Worm (Caenorhabditis elegans) whole organism, L4 larva: Measurements from ENCODE around the gene clec-57.

ENCODE experiments used
- F26F4.8 ChIP-seq: fragments of 200-800 bp; sonication (Bioruptor generic); conservative IDR thresholded peaks from 2 replicates; pipeline ENCODE4 v1.3.6; 2022; ENCODE audit warnings: missing genetic modification characterization, missing compliant biosample characterization
- ceh-28 ChIP-seq: fragments of 150-350 bp; optimal IDR thresholded peaks from 2 replicates; lab custom pipeline; 2014; ENCODE audit warnings: missing biosample characterization, missing genetic modification reagents, missing genetic modification characterization
- madf-9 ChIP-seq: fragments of 200-800 bp; sonication (Bioruptor generic); conservative IDR thresholded peaks from 2 replicates; pipeline ENCODE4 v1.3.6; 2022; ENCODE audit warnings: missing genetic modification reagents, missing genetic modification characterization, missing compliant biosample characterization
- skn-1 ChIP-seq: fragments of 150-350 bp; optimal IDR thresholded peaks from 2 replicates; lab custom pipeline; 2014; ENCODE audit warnings: missing biosample characterization, missing genetic modification characterization
- snpc-4 ChIP-seq: fragments of 150-350 bp; optimal IDR thresholded peaks from 2 replicates; lab custom pipeline; 2014; ENCODE audit warnings: missing biosample characterization, missing genetic modification characterization

DNA sequence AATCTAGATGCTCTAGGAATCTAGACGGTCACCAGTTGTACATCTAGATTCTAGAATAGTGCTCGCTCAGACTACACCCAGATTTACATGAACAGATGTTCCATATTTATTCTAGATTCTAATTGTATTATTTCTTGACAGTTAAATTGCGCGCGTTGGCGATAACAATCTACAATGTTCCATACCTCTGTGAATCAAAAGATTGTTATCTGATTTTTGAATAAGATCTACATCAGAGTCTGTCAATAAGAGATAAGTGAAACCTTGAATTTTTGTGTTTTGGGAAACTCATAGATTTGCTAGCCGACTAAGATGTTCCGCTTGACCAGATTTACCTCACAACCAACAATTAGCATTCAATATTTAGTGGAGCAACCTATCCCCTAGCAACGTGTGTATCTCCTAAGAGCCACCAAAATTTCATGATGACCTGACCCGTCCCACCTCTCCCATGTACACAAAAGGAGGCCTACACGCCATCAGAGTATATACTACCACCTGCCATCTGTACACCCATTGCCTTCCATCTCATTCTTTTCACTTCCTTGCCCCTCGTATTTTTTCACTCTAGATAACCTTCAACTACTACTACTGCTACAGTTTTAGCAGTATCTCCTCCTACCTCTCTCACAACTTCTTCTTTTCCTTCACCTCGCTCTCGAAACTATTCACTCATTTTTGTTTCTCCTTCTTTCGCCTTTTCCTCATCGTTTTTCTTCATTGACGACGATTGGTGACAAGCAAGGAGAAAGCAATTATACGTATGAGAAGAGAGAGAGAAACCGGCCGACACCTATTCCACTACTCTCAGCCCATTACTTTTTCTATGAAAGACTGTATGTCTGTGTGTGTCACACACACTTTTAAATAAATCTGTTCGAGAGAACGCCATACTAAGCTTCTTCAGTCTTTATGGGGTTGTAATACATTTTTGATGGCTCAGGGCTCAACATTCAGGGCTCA is 38.0 kb downstream of the clec-57 start:
- TF ChIP-seq madf-9 (no peak), snpc-4 (tag; lab: Kevin White, UChicago) (no peak), F26F4.8 (GFP tag; lab: Robert Waterston, UW) (no peak), ceh-28 (tag; lab: Kevin White, UChicago) (no peak), skn-1 (tag; lab: Kevin White, UChicago) (no peak)
